Fruit fly (Drosophila melanogaster) whole organism, wandering third instar larva: ENCODE results near the gene CG32022.
A peak's percentile ranks its signal among the peaks of the same experiment; 100 is the strongest.

Experiments
- Abd-B ChIP-seq: fragments of >200 bp; optimal IDR thresholded peaks from 2 replicates; lab custom pipeline; 2017; ENCODE audit warnings: missing biosample characterization, missing genetic modification characterization
- CG9705 ChIP-seq: fragments of 200-800 bp; sonication (Bioruptor generic); optimal IDR thresholded peaks from 2 replicates; lab custom pipeline; 2018; ENCODE audit warnings: missing biosample characterization, mild to moderate bottlenecking, missing genetic modification characterization
- CrebA ChIP-seq: fragments of 200-800 bp; sonication (Bioruptor generic); optimal IDR thresholded peaks from 2 replicates; lab custom pipeline; 2016; ENCODE audit warnings: missing biosample characterization, mild to moderate bottlenecking, missing genetic modification characterization, borderline replicate concordance
- Dfd ChIP-seq: fragments of >200 bp; optimal IDR thresholded peaks from 2 replicates; lab custom pipeline; 2017; ENCODE audit warnings: missing biosample characterization, missing genetic modification characterization
- Dif ChIP-seq: fragments of 200-275, 200-300 bp; sonication (Bioruptor generic); optimal IDR thresholded peaks from 2 replicates; lab custom pipeline; 2018; ENCODE audit warnings: missing biosample characterization, missing genetic modification characterization; ENCODE audit not compliant: partially characterized antibody
- GATAd ChIP-seq: sonication (Bioruptor generic); optimal IDR thresholded peaks from 2 replicates; lab custom pipeline; 2016; ENCODE audit warnings: missing biosample characterization, missing genetic modification characterization
- HLH106 ChIP-seq: fragments of 200-800 bp; optimal IDR thresholded peaks from 3 replicates; lab custom pipeline; 2019; ENCODE audit warnings: missing biosample characterization, mild to moderate bottlenecking, missing genetic modification characterization, moderate library complexity
- Hnf4 ChIP-seq: fragments of 200-800 bp; sonication (Bioruptor generic); optimal IDR thresholded peaks from 2 replicates; lab custom pipeline; 2016; ENCODE audit warnings: missing biosample characterization, mild to moderate bottlenecking, missing genetic modification characterization
- Hr78 ChIP-seq: fragments of >200 bp; optimal IDR thresholded peaks from 2 replicates; lab custom pipeline; 2017; ENCODE audit warnings: missing biosample characterization, missing genetic modification characterization
- Hr83 ChIP-seq: fragments of 200-300 bp; sonication (Bioruptor generic); optimal IDR thresholded peaks from 2 replicates; lab custom pipeline; 2016; ENCODE audit warnings: missing biosample characterization, mild to moderate bottlenecking, missing genetic modification characterization, moderate library complexity; ENCODE audit not compliant: poor library complexity, severe bottlenecking
- Jra ChIP-seq: sonication (Bioruptor generic); optimal IDR thresholded peaks from 2 replicates; lab custom pipeline; 2016; ENCODE audit warnings: missing biosample characterization, missing genetic modification characterization
- Mio ChIP-seq: sonication (Bioruptor generic); optimal IDR thresholded peaks from 2 replicates; lab custom pipeline; 2016; ENCODE audit warnings: missing biosample characterization, missing genetic modification characterization
- Myc ChIP-seq: fragments of >200 bp; optimal IDR thresholded peaks from 2 replicates; lab custom pipeline; 2017
- N ChIP-seq: fragments of >200 bp; optimal IDR thresholded peaks from 2 replicates; lab custom pipeline; 2018; ENCODE audit warnings: missing biosample characterization, missing external identifiers, missing genetic modification characterization
- OdsH ChIP-seq: fragments of 200-800 bp; sonication (Bioruptor generic); optimal IDR thresholded peaks from 2 replicates; lab custom pipeline; 2016; ENCODE audit warnings: missing biosample characterization, mild to moderate bottlenecking, missing genetic modification characterization
- Rel ChIP-seq, 2 experiments: fragments of 200-800 bp; sonication (Bioruptor generic) in 1 of 2; optimal IDR thresholded peaks; 2 replicates in 1 of 2; 3 replicates in 1 of 2; lab custom pipeline; 2016 to 2019; ENCODE audit warnings: mild to moderate bottlenecking in 2 of 2, missing biosample characterization in 2 of 2, missing genetic modification characterization in 2 of 2, moderate library complexity in 1 of 2
- Sp1 ChIP-seq: fragments of 200-800 bp; sonication (Bioruptor generic); optimal IDR thresholded peaks from 3 replicates; lab custom pipeline; 2019; ENCODE audit warnings: missing biosample characterization, mild to moderate bottlenecking, missing genetic modification characterization, moderate library complexity
- Vsx2 ChIP-seq: fragments of 200-300, 225-300 bp; sonication (Bioruptor generic); optimal IDR thresholded peaks from 2 replicates; lab custom pipeline; 2018; ENCODE audit warnings: missing biosample characterization, missing genetic modification characterization; ENCODE audit not compliant: partially characterized antibody
- br ChIP-seq: fragments of 200-800 bp; sonication (Bioruptor generic); optimal IDR thresholded peaks from 2 replicates; lab custom pipeline; 2016; ENCODE audit warnings: missing biosample characterization, missing genetic modification characterization
- brk ChIP-seq: fragments of 200-800 bp; sonication (Bioruptor generic); optimal IDR thresholded peaks from 2 replicates; lab custom pipeline; 2016; ENCODE audit warnings: missing biosample characterization, mild to moderate bottlenecking, missing genetic modification characterization
- dl ChIP-seq, 2 experiments: fragments of 175-275, 200-275 bp in 1 of 2; fragments of 200-275 bp in 1 of 2; sonication (Bioruptor generic); optimal IDR thresholded peaks; lab custom pipeline; 2018; ENCODE audit warnings: mild to moderate bottlenecking in 2 of 2, missing biosample characterization in 2 of 2, missing genetic modification characterization in 2 of 2, moderate library complexity in 2 of 2; ENCODE audit not compliant: partially characterized antibody in 2 of 2, insufficient read depth in 1 of 2
- dmrt93B ChIP-seq: fragments of 200-800 bp; sonication (Bioruptor generic); optimal IDR thresholded peaks from 2 replicates; lab custom pipeline; 2018; ENCODE audit warnings: missing biosample characterization, mild to moderate bottlenecking, missing genetic modification characterization
- dsf ChIP-seq: sonication (Bioruptor generic); optimal IDR thresholded peaks from 2 replicates; lab custom pipeline; 2016; ENCODE audit warnings: missing biosample characterization, missing genetic modification characterization, borderline replicate concordance
- ey ChIP-seq: fragments of 200-800 bp; sonication (Bioruptor generic); optimal IDR thresholded peaks from 2 replicates; lab custom pipeline; 2016; ENCODE audit warnings: missing biosample characterization, missing genetic modification characterization
- foxo ChIP-seq, 2 experiments: fragments of 200-800 bp; sonication (Bioruptor generic); optimal IDR thresholded peaks; 2 replicates in 1 of 2; 3 replicates in 1 of 2; lab custom pipeline; 2016 to 2017; ENCODE audit warnings: missing biosample characterization in 2 of 2, missing genetic modification characterization in 2 of 2
- fru ChIP-seq: fragments of 200-800 bp; sonication (Bioruptor generic); optimal IDR thresholded peaks from 3 replicates; lab custom pipeline; 2016; ENCODE audit warnings: missing biosample characterization, mild to moderate bottlenecking, missing genetic modification characterization
- h ChIP-seq: fragments of 200-800 bp; sonication (Bioruptor generic); optimal IDR thresholded peaks from 3 replicates; lab custom pipeline; 2016; ENCODE audit warnings: missing biosample characterization, mild to moderate bottlenecking, missing genetic modification characterization
- jim ChIP-seq: fragments of 175-275, 200-325 bp; sonication (Bioruptor generic); optimal IDR thresholded peaks from 2 replicates; lab custom pipeline; 2016; ENCODE audit warnings: missing biosample characterization, mild to moderate bottlenecking, missing genetic modification characterization
- pan ChIP-seq: fragments of >200 bp; optimal IDR thresholded peaks from 2 replicates; lab custom pipeline; 2017
- psq ChIP-seq: fragments of 200-800 bp; sonication (Bioruptor generic); optimal IDR thresholded peaks from 3 replicates; lab custom pipeline; 2017; ENCODE audit warnings: missing biosample characterization, mild to moderate bottlenecking, missing genetic modification characterization, moderate library complexity
- rgr ChIP-seq: fragments of 200-800 bp; sonication (Bioruptor generic); optimal IDR thresholded peaks from 3 replicates; lab custom pipeline; 2016; ENCODE audit warnings: missing biosample characterization, mild to moderate bottlenecking, missing genetic modification characterization
- sage ChIP-seq: fragments of 200-800 bp; sonication (Bioruptor generic); optimal IDR thresholded peaks from 2 replicates; lab custom pipeline; 2016; ENCODE audit warnings: missing biosample characterization, mild to moderate bottlenecking, missing genetic modification characterization
- sv ChIP-seq: fragments of 200-800 bp; sonication (Bioruptor generic); optimal IDR thresholded peaks from 3 replicates; lab custom pipeline; 2016; ENCODE audit warnings: missing biosample characterization, missing genetic modification characterization
- tai ChIP-seq: sonication (Bioruptor generic); optimal IDR thresholded peaks from 2 replicates; lab custom pipeline; 2016; ENCODE audit warnings: missing biosample characterization, missing genetic modification characterization
- usp ChIP-seq: fragments of >200 bp; optimal IDR thresholded peaks from 2 replicates; lab custom pipeline; 2017; ENCODE audit warnings: missing biosample characterization, missing genetic modification characterization
- woc ChIP-seq: sonication (Bioruptor generic); optimal IDR thresholded peaks from 2 replicates; lab custom pipeline; 2016; ENCODE audit warnings: missing biosample characterization, mild to moderate bottlenecking, missing genetic modification characterization

Gene CG32022

DNA sequence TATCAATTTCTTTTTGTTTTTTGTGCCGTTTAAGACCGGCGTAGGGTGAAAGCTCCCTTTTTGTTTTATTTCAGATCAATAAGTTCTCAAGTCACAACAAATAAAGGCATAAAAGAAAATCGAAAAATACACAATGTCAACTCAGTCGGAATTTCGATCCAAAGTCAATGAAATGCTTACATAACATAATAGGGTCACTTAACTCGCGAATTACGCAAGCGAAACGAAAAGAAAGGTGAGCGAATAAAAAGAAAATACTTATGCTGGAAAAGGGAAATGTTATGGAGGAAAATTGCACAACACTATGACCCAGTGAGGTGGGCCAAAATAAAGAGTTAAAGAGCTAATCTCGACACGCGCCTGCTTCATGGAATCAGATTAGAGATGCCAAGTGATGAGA lies 25.1 kb downstream of the CG32022 start:
- no peak for TF ChIP-seq sage (GFP tag; lab: Kevin White, UChicago)
- TF ChIP-seq Dif (GFP tag; lab: Kevin White, UChicago) = no peak
- no peak for TF ChIP-seq sv
- TF ChIP-seq Mio = no peak
- TF ChIP-seq woc = no peak
- no peak for TF ChIP-seq HLH106
- no peak for TF ChIP-seq Hr78 (GFP tag; lab: Kevin White, UChicago)
- TF ChIP-seq ey (GFP tag; lab: Kevin White, UChicago) = no peak
- no peak for TF ChIP-seq usp
- TF ChIP-seq dsf (GFP tag; lab: Kevin White, UChicago) = no peak
- TF ChIP-seq, all 38 proteins: peak for 0

DNA sequence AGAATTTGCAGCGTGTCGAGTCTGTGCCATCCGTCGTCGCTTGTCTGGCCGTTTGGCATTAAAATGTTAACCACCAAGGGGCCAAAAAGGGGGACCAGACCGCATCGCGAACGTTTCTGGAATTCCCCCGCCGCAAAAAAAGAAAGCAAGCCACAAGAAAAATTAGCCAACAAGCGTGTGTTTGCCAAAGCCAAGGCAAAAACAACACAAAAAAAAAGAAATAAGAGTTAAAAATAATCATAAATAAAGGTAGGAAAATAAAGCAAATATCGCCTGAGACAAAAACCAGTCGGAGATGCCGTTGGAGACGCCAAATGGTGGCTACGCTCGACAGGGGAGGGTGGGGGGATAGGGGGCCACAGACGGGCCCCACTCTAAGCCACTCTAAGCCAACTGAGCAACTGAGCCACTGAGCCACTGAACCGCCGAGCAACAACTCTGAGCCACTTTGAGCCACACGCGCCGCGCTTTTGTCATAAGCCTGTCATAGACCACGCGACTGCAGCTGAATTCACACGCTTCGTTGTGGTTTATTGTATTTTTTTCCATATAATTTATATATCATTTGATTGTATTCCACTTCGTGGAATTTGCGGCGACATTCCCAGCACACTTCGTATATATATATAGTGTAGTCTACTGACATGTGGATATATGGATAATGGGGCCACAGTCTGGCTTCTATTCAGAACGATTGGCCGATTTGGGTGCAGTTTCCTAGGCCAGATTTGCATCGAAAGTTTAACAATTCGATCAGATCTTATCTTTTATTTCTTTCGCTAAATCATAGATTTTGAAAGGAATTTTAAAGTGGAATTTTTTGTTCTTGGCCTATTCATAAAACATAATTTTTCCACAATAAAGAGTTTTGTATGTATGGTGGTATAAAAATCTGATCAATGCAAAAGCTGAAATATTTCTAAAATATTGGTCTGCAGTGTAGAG lies 27.2 kb downstream of the CG32022 start:
- no peak for TF ChIP-seq rgr
- no peak for TF ChIP-seq Rel (GFP tag; optimal IDR thresholded peaks at IDR 0.05; lab: Kevin White, UChicago)
- TF ChIP-seq Rel (tag; optimal IDR thresholded peaks at IDR 0.05; lab: Kevin White, UChicago) = peak; percentile 69
- TF ChIP-seq Jra (GFP tag; lab: Kevin White, UChicago) = no peak
- TF ChIP-seq Mio = no peak
- TF ChIP-seq ey (GFP tag; lab: Kevin White, UChicago) = no peak
- TF ChIP-seq Vsx2 (GFP tag; lab: Kevin White, UChicago) = no peak

DNA sequence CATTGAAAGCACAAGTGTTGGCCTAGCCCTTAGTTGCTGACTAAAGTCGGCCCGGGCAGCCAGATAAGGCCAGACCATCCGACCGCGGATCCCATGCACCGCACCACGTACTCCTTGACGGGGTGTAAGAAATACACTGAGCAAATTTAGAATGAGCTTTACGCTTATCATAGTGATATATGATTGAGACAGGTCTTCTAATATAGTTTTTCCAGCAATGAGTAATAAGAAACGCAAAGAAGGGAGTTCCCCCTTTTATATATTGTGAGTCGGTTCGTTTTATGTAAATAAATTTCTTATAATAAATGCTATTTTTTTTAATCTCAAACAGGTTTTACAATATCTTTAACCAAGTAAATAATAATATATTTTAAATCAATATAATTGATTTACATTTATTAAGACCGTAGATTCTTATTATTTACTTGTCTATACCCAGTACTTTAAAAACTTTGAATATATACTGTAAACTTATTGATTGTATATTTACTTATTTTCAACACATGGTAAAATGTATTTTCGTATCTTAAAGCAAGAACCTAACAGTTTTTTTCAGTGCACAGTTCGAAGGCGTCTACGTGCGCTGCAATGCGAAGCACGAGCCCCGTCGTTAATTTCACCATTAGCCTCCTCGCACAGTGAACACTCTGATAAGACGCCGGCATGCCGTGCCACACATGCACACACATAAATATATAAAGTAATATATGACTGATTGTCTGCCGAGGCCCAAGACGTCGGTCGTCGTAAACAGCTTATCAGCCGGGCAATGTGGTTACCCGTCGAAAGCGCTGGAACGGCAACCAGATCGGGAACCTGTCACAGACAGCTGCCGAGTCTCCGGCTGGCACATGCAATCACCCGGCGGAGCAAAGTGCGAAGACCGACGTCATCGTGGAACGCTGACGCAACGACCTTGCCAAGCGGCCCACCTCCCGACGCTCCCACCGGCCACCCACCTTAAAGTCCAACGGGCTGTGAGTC lies 28.9 kb downstream of the CG32022 start:
- TF ChIP-seq fru (GFP tag; lab: Kevin White, UChicago) = peak; percentile 31
- TF ChIP-seq h (GFP tag; lab: Kevin White, UChicago) = peak; percentile 86
- peak; percentile 81 for TF ChIP-seq Hnf4 (GFP tag; lab: Kevin White, UChicago)
- TF ChIP-seq CG9705 (GFP tag; lab: Kevin White, UChicago) = no peak
- TF ChIP-seq HLH106 = peak; percentile 65
- peak; percentile 64 for TF ChIP-seq Hr83
- no peak for TF ChIP-seq dsf (GFP tag; lab: Kevin White, UChicago)
- TF ChIP-seq ey (GFP tag; lab: Kevin White, UChicago) = peak; percentile 27
- peak; percentile 64 for TF ChIP-seq Sp1 (GFP tag; lab: Kevin White, UChicago)
- TF ChIP-seq dmrt93B (GFP tag; lab: Kevin White, UChicago) = peak; percentile 55
- no peak for TF ChIP-seq N (GFP tag; lab: Kevin White, UChicago)
- peak; percentile 65 for TF ChIP-seq Rel (GFP tag; optimal IDR thresholded peaks at IDR 0.05; lab: Kevin White, UChicago)
- TF ChIP-seq Rel (tag; optimal IDR thresholded peaks at IDR 0.05; lab: Kevin White, UChicago) = peak; percentile 97
- no peak for TF ChIP-seq jim
- TF ChIP-seq Myc (lab: Kevin White, UChicago) = no peak
- TF ChIP-seq usp = no peak
- no peak for TF ChIP-seq Dfd (GFP tag; lab: Kevin White, UChicago)
- TF ChIP-seq tai (GFP tag; lab: Kevin White, UChicago) = peak; percentile 22
- TF ChIP-seq GATAd (GFP tag; lab: Kevin White, UChicago) = no peak
- no peak for TF ChIP-seq sv
- peak; percentile 42 for TF ChIP-seq rgr
- peak; percentile 45 for TF ChIP-seq OdsH (GFP tag; lab: Kevin White, UChicago)
- TF ChIP-seq woc = peak; percentile 31
- TF ChIP-seq sage (GFP tag; lab: Kevin White, UChicago) = peak; percentile 37
- peak; percentile 86 for TF ChIP-seq CrebA
- TF ChIP-seq Mio = no peak
- TF ChIP-seq Abd-B (GFP tag; lab: Kevin White, UChicago) = no peak
- TF ChIP-seq pan = no peak
- peak; percentile 77 for TF ChIP-seq psq (GFP tag; lab: Kevin White, UChicago)
- TF ChIP-seq foxo (GFP tag; optimal IDR thresholded peaks at IDR 0.05; lab: Kevin White, UChicago) = peak in 1 of 2 experiments; percentile 75
- TF ChIP-seq br = peak; percentile 10
- no peak for TF ChIP-seq Vsx2 (GFP tag; lab: Kevin White, UChicago)
- peak; percentile 34 for TF ChIP-seq brk (GFP tag; lab: Kevin White, UChicago)
- TF ChIP-seq dl (GFP tag; optimal IDR thresholded peaks at IDR 0.05; lab: Kevin White, UChicago; ENCODE audit: insufficient read depth in 1 of 2, partially characterized antibody in 2 of 2) = peak in 1 of 2 experiments; percentile 37
- TF ChIP-seq, all 38 proteins: peak for 20
